Worm (Caenorhabditis elegans): ENCODE data around the gene arf-1.

DNA sequence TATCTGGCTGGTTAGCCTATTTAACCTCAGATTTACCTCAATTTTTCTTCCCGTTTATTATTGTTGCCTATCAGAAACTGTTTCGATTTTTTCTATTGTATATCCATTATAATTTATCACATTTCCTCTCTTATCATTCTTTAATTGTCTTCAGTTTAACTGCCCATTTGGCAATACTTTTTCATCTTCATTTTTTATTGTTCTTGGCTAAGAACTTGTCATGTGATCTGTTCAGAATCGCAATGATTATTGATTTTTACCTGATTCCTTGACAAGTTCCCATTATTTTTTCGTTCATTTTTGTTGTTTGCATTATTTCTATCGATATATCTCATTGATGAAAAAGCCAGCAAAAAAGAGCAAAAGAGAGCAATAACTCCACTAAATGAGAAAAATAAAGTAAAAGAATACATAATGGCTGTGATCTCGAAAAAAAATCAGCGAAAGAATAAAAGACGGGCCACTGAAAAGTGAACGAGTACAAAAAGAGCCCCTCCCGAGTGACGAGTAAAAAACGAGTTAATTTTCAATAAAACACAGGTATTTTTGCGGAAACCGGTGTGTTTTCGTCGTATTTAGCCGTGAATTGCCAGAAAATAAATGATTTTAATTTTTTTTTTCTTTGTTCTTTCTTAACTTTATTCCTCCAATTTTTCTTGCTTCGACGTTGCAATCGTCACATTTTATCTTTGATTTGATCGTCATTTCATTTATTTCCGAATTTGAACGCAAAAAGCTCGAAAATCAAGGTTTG lies at the start of gene arf-1:
- no peak for TF ChIP-seq him-1 (tag; optimal IDR thresholded peaks at IDR 0.05)
- no peak for TF ChIP-seq W03F9.2 (tag; optimal IDR thresholded peaks at IDR 0.05)
